Worm (Caenorhabditis elegans) whole organism, L1 larva: ENCODE data around the gene str-82.

Experiments used
- blmp-1 ChIP-seq: fragments of 150-350 bp; optimal IDR thresholded peaks from 2 replicates; lab custom pipeline; 2014; ENCODE audit warnings: missing biosample characterization, missing genetic modification characterization
- ceh-90 ChIP-seq: sonication (generic microtip); optimal IDR thresholded peaks from 2 replicates; lab custom pipeline; 2016; ENCODE audit warnings: missing genetic modification characterization, missing compliant biosample characterization
- efl-1 ChIP-seq, 4 experiments: fragments of 150-350 bp; optimal IDR thresholded peaks in 3 of 4; peaks in 1 of 4; 1 replicate in 1 of 4; 2 replicates in 3 of 4; lab custom pipeline; 2014; ENCODE audit warnings: missing biosample characterization in 2 of 4, missing genetic modification characterization in 2 of 4, missing genetic modification reagents in 2 of 4
- fos-1 ChIP-seq: fragments of 150-350 bp; optimal IDR thresholded peaks from 2 replicates; lab custom pipeline; 2014; ENCODE audit warnings: missing biosample characterization, missing genetic modification characterization
- lin-14 ChIP-seq: fragments of 200-800 bp; sonication (Bioruptor generic); optimal IDR thresholded peaks from 2 replicates; lab custom pipeline; 2018; ENCODE audit warnings: mild to moderate bottlenecking, missing genetic modification characterization, moderate library complexity, missing compliant biosample characterization
- mab-9 ChIP-seq: fragments of 200-800 bp; sonication (Bioruptor generic); IDR thresholded peaks from 2 replicates; pipeline ENCODE4 v1.3.6; 2022; ENCODE audit warnings: missing genetic modification reagents, missing genetic modification characterization, missing compliant biosample characterization
- mdl-1 ChIP-seq, 2 experiments: fragments of 150-350 bp; optimal IDR thresholded peaks; 2 replicates each; lab custom pipeline; 2014 to 2017; ENCODE audit warnings: missing biosample characterization in 2 of 2, missing genetic modification characterization in 2 of 2, inconsistent platforms in 1 of 2
- nhr-84 ChIP-seq: sonication (generic microtip); optimal IDR thresholded peaks from 2 replicates; lab custom pipeline; 2017; ENCODE audit warnings: missing biosample characterization, missing genetic modification characterization
- nhr-85 ChIP-seq: sonication (generic microtip); peaks from one replicate; lab custom pipeline; 2016; ENCODE audit warnings: missing genetic modification characterization, inconsistent platforms, missing compliant biosample characterization
- nhr-90 ChIP-seq: sonication (generic microtip); optimal IDR thresholded peaks from 2 replicates; lab custom pipeline; 2016; ENCODE audit warnings: mild to moderate bottlenecking, missing genetic modification characterization, missing compliant biosample characterization; ENCODE audit not compliant: poor library complexity
- snpc-4 ChIP-seq: fragments of 150-350 bp; optimal IDR thresholded peaks from 2 replicates; lab custom pipeline; 2014; ENCODE audit warnings: missing biosample characterization, missing genetic modification characterization
- tbx-2 ChIP-seq: sonication (generic microtip); optimal IDR thresholded peaks from 2 replicates; lab custom pipeline; 2016; ENCODE audit warnings: missing genetic modification characterization, missing compliant biosample characterization
- unc-62 ChIP-seq: fragments of 150-350 bp; optimal IDR thresholded peaks from 2 replicates; lab custom pipeline; 2014; ENCODE audit warnings: missing biosample characterization, missing genetic modification reagents, missing genetic modification characterization
- unc-98 ChIP-seq: fragments of 200-800 bp; sonication (Bioruptor generic); IDR thresholded peaks from 2 replicates; pipeline ENCODE4 v1.3.6; 2022; ENCODE audit warnings: missing genetic modification characterization, missing compliant biosample characterization

- TF ChIP-seq mdl-1 (tag; optimal IDR thresholded peaks at IDR 0.05; lab: Kevin White, UChicago) = no peak
- TF ChIP-seq nhr-84 = no peak
- no peak for TF ChIP-seq unc-98
- TF ChIP-seq nhr-90 (tag; lab: Kevin White, UChicago) = no peak
- no peak for TF ChIP-seq mab-9
- TF ChIP-seq efl-1 (optimal IDR thresholded peaks at IDR 0.05; lab: Kevin White, UChicago) = no peak
- no peak for TF ChIP-seq efl-1 (GFP tag; optimal IDR thresholded peaks at IDR 0.05 in 1 of 2; lab: Kevin White, UChicago)
- TF ChIP-seq snpc-4 (tag; lab: Kevin White, UChicago) = no peak
- no peak for TF ChIP-seq ceh-90 (tag; lab: Kevin White, UChicago)
- no peak for TF ChIP-seq unc-62
- TF ChIP-seq nhr-85 = no peak
- no peak for TF ChIP-seq tbx-2 (tag; lab: Kevin White, UChicago)
- no peak for TF ChIP-seq blmp-1 (tag; lab: Kevin White, UChicago)
- no peak for TF ChIP-seq lin-14 (GFP tag; lab: Kevin White, UChicago)
- no peak for TF ChIP-seq fos-1
Observed at ce11 chrV:3935892-3936478, 38.5 kb upstream of the str-82 start, which contains the start of gene cyp-35A5.
